Worm (Caenorhabditis elegans): ENCODE measurements around the gene nhr-130.

- TF ChIP-seq nhr-28 (tag; optimal IDR thresholded peaks at IDR 0.05) (no peak), skn-1 (tag; optimal IDR thresholded peaks at IDR 0.05) (peak; percentile 5), ztf-11 (tag; optimal IDR thresholded peaks at IDR 0.05) (no peak), pha-4 (tag; optimal IDR thresholded peaks at IDR 0.05) (peak; percentile 28), nhr-12 (tag; optimal IDR thresholded peaks at IDR 0.05) (no peak), lin-39 (tag; optimal IDR thresholded peaks at IDR 0.05) (no peak), unc-39 (tag; optimal IDR thresholded peaks at IDR 0.05) (no peak)
These were observed 23.7 kb downstream of the nhr-130 start, which contains the start of gene nhr-203 for ce11 chrV:459464-459863.

Data from whole organism, L3 larva.